Worm (Caenorhabditis elegans) whole organism, late embryonic: ENCODE results near the gene acl-14.

ENCODE experiments used
- ama-1 ChIP-seq: fragments of 150-350 bp; optimal IDR thresholded peaks from 2 replicates; lab custom pipeline; 2014
- ceh-31 ChIP-seq: sonication (generic microtip); optimal IDR thresholded peaks from 2 replicates; lab custom pipeline; 2016; ENCODE audit warnings: missing genetic modification characterization, missing compliant biosample characterization
- lin-11 ChIP-seq: fragments of 200-800 bp; sonication (Bioruptor generic); optimal IDR thresholded peaks from 2 replicates; lab custom pipeline; 2018; ENCODE audit warnings: mild to moderate bottlenecking, missing genetic modification characterization, missing compliant biosample characterization
- pha-4 ChIP-seq: fragments of 150-350 bp; optimal IDR thresholded peaks from 2 replicates; lab custom pipeline; 2018; ENCODE audit warnings: missing biosample characterization, missing genetic modification reagents, missing genetic modification characterization
- pqm-1 ChIP-seq: sonication (generic microtip); optimal IDR thresholded peaks from 2 replicates; lab custom pipeline; 2016; ENCODE audit warnings: missing genetic modification characterization, missing compliant biosample characterization
- sdc-2 ChIP-seq: sonication (generic microtip); optimal IDR thresholded peaks from 2 replicates; lab custom pipeline; 2016; ENCODE audit warnings: missing genotype, missing genetic modification characterization, missing compliant biosample characterization
- zip-5 ChIP-seq: sonication (generic microtip); optimal IDR thresholded peaks from 2 replicates; lab custom pipeline; 2016; ENCODE audit warnings: missing genetic modification characterization, missing compliant biosample characterization

DNA sequence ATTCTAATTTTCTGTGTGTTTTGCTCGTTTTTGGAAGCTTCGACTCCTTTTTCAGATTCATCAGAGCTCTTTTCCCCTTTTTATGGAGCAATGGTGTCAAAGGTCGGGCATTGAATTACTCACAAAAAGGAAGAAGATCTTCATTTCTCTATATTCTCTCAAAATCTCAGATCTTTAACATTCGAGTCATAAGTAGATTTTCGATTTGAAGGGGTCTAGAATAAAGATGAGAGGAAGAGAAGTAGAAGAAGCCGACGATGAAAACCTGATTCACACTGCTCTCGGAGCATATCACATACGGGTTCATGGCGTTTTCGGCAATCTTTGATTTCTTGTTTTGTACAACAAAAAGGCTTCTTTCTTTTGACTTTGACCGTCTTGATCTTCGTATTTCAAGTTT is 21.1 kb downstream of the acl-14 start:
- TF ChIP-seq pha-4 (tag; lab: Kevin White, UChicago) (no peak), pqm-1 (no peak), lin-11 (no peak), sdc-2 (tag; lab: Kevin White, UChicago) (no peak), ama-1 (lab: Kevin White, UChicago) (no peak), zip-5 (tag; lab: Kevin White, UChicago) (no peak), ceh-31 (tag; lab: Kevin White, UChicago) (no peak)
